Worm (Caenorhabditis elegans) whole organism, L4 larva: ENCODE measurements around the gene B0403.6.

Source experiments
- F37D6.2 ChIP-seq: sonication (generic microtip); optimal IDR thresholded peaks from 2 replicates; lab custom pipeline; 2016; ENCODE audit warnings: mild to moderate bottlenecking, missing genetic modification characterization, missing compliant biosample characterization
- ama-1 ChIP-seq: fragments of 150-350 bp; optimal IDR thresholded peaks from 2 replicates; lab custom pipeline; 2014; ENCODE audit warnings: inconsistent platforms, mixed read lengths
- egl-27 ChIP-seq: sonication (generic microtip); optimal IDR thresholded peaks from 3 replicates; lab custom pipeline; 2017; ENCODE audit warnings: missing biosample characterization, missing genetic modification reagents, missing genetic modification characterization
- pha-4 ChIP-seq, 2 experiments: fragments of 150-350 bp in 1 of 2; fragments of 200-800 bp in 1 of 2; sonication (Bioruptor generic) in 1 of 2; IDR thresholded peaks in 1 of 2; optimal IDR thresholded peaks in 1 of 2; 2 replicates each; pipeline versions ENCODE4 v1.3.6 to Lab custom; 2014 to 2022; ENCODE audit warnings: missing genetic modification characterization in 2 of 2, missing genetic modification reagents in 2 of 2, missing biosample characterization in 1 of 2, missing compliant biosample characterization in 1 of 2
- snpc-4 ChIP-seq: fragments of 150-350 bp; optimal IDR thresholded peaks from 2 replicates; lab custom pipeline; 2014; ENCODE audit warnings: missing biosample characterization, missing genetic modification characterization
- zag-1 ChIP-seq: fragments of 150-350 bp; optimal IDR thresholded peaks from 2 replicates; lab custom pipeline; 2014; ENCODE audit warnings: missing biosample characterization, missing genetic modification characterization

DNA sequence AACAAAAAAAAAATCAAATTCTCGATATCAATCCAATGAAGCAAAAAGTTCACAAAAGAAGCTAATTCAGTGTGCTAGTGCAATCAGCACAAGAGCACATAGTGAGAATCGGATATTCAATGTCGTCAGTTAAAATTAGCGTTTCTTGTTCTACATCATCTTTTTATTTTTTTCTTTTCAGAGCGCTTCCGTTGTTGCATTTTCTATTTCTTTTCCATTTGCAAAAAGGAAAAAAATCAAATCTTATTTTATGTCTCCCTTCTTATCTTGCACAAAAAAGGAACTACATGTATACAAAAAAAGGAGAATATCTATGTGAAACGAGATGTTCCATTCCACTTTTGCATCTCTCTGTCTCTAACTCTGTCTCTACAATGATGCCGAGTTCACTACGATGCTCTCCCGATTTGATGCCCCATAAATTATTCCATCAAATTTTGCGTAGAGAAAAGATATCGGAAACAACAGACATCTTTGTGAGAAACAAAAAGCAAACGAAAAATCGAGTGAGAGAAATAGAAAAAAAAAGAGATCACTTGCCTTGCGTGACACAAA lies 41.4 kb downstream of the B0403.6 start:
- TF ChIP-seq egl-27 (tag; lab: Kevin White, UChicago) (no peak), zag-1 (tag; lab: Kevin White, UChicago) (no peak), snpc-4 (tag; lab: Kevin White, UChicago) (no peak), F37D6.2 (tag; lab: Kevin White, UChicago) (no peak), pha-4 (GFP tag; IDR thresholded peaks at IDR 0.05; lab: Robert Waterston, UW) (no peak), pha-4 (tag; optimal IDR thresholded peaks at IDR 0.05; lab: Kevin White, UChicago) (no peak), ama-1 (lab: Kevin White, UChicago) (no peak)
